Fruit fly (Drosophila melanogaster) whole organism, embryonic: Measurements from ENCODE around the gene Vha100-2.

ENCODE experiments used
- Ada2b ChIP-seq: fragments of 200-800 bp; sonication (Bioruptor generic); IDR thresholded peaks from 2 replicates; pipeline ENCODE4 v1.3.6; 2022; ENCODE audit warnings: missing biosample characterization, missing genetic modification characterization
- Antp ChIP-seq: fragments of 200-800 bp; sonication (Bioruptor generic); optimal IDR thresholded peaks from 3 replicates; lab custom pipeline; 2016; ENCODE audit warnings: missing biosample characterization, missing genetic modification characterization
- Blimp-1 ChIP-seq: fragments of 200-800 bp; sonication (Bioruptor generic); optimal IDR thresholded peaks from 3 replicates; lab custom pipeline; 2018; ENCODE audit warnings: missing biosample characterization, missing genetic modification characterization, mild to moderate bottlenecking, moderate library complexity, missing genetic modification reagents
- CG1024 ChIP-seq: fragments of 200-800 bp; sonication (Bioruptor generic); IDR thresholded peaks from 2 replicates; pipeline ENCODE4 v1.3.6; 2022; ENCODE audit warnings: missing biosample characterization, missing genetic modification characterization
- CG11695 ChIP-seq: fragments of 200-800 bp; sonication (Bioruptor generic); IDR thresholded peaks from 3 replicates; pipeline ENCODE4 v1.3.6; 2022; ENCODE audit warnings: missing biosample characterization, missing genetic modification characterization
- CG12299 ChIP-seq: fragments of 200-800 bp; sonication (Bioruptor generic); optimal IDR thresholded peaks from 2 replicates; lab custom pipeline; 2018; ENCODE audit warnings: missing biosample characterization, mild to moderate bottlenecking, missing genetic modification characterization
- CG12942 ChIP-seq: fragments of 200-800 bp; sonication (Bioruptor generic); optimal IDR thresholded peaks from 3 replicates; lab custom pipeline; 2016; ENCODE audit warnings: missing biosample characterization, missing genetic modification characterization
- CG14710 ChIP-seq: fragments of 200-800 bp; sonication (Bioruptor generic); optimal IDR thresholded peaks from 3 replicates; lab custom pipeline; 2019; ENCODE audit warnings: missing biosample characterization, mild to moderate bottlenecking, missing genetic modification characterization, moderate library complexity
- CG14860 ChIP-seq: fragments of 200-800 bp; sonication (Bioruptor generic); IDR thresholded peaks from 3 replicates; pipeline ENCODE4 v1.3.6; 2022; ENCODE audit warnings: missing biosample characterization, missing genetic modification characterization; ENCODE audit not compliant: partially characterized antibody
- CG15479 ChIP-seq: fragments of 200-800 bp; sonication (Bioruptor generic); optimal IDR thresholded peaks from 3 replicates; lab custom pipeline; 2019; ENCODE audit warnings: missing biosample characterization, mild to moderate bottlenecking, missing genetic modification characterization, moderate library complexity
- CG15514 ChIP-seq: fragments of 200-800 bp; sonication (Bioruptor generic); optimal IDR thresholded peaks from 3 replicates; lab custom pipeline; 2017; ENCODE audit warnings: missing biosample characterization, missing genetic modification characterization, mild to moderate bottlenecking, moderate library complexity, missing genetic modification reagents
- CG16779 ChIP-seq: fragments of 200-800 bp; sonication (Bioruptor generic); IDR thresholded peaks from 2 replicates; pipeline ENCODE4 v1.3.6; 2022; ENCODE audit warnings: missing biosample characterization, missing genetic modification characterization
- CG17385 ChIP-seq: fragments of 200-800 bp; sonication (Bioruptor generic); optimal IDR thresholded peaks from 3 replicates; lab custom pipeline; 2018; ENCODE audit warnings: missing biosample characterization, mild to moderate bottlenecking, missing genetic modification characterization
- CG18011 ChIP-seq: fragments of 200-800 bp; sonication (Bioruptor generic); optimal IDR thresholded peaks from 2 replicates; lab custom pipeline; 2017; ENCODE audit warnings: missing biosample characterization, missing genetic modification characterization, mild to moderate bottlenecking, moderate library complexity, missing genotype
- CG18262 ChIP-seq: fragments of 200-800 bp; optimal IDR thresholded peaks from 3 replicates; lab custom pipeline; 2019; ENCODE audit warnings: missing biosample characterization, mild to moderate bottlenecking, missing genetic modification characterization, moderate library complexity
- CG2120 ChIP-seq: fragments of 200-800 bp; sonication (Bioruptor generic); optimal IDR thresholded peaks from 3 replicates; lab custom pipeline; 2016; ENCODE audit warnings: missing biosample characterization, missing genetic modification characterization
- CG2678 ChIP-seq: fragments of 200-800 bp; sonication (Bioruptor generic); optimal IDR thresholded peaks from 3 replicates; lab custom pipeline; 2019; ENCODE audit warnings: missing biosample characterization, mild to moderate bottlenecking, missing genetic modification characterization, moderate library complexity
- CG32532 ChIP-seq: fragments of 200-800 bp; sonication (Bioruptor generic); IDR thresholded peaks from 2 replicates; pipeline ENCODE4 v1.3.6; 2022; ENCODE audit warnings: missing biosample characterization, missing genetic modification characterization
- CG34224 ChIP-seq: fragments of 200-800 bp; sonication (Bioruptor generic); IDR thresholded peaks from 3 replicates; pipeline ENCODE4 v1.3.6; 2022; ENCODE audit warnings: missing biosample characterization, missing genetic modification characterization; ENCODE audit not compliant: partially characterized antibody
- CG6654 ChIP-seq: fragments of 200-800 bp; sonication (Bioruptor generic); optimal IDR thresholded peaks from 2 replicates; lab custom pipeline; 2017; ENCODE audit warnings: missing biosample characterization, mild to moderate bottlenecking, missing genetic modification characterization
- CG7839 ChIP-seq: fragments of 200-800 bp; sonication (Bioruptor generic); optimal IDR thresholded peaks from 3 replicates; lab custom pipeline; 2018; ENCODE audit warnings: missing biosample characterization, mild to moderate bottlenecking, missing genetic modification characterization, moderate library complexity
- CG7987 ChIP-seq: fragments of 200-800 bp; sonication (Bioruptor generic); optimal IDR thresholded peaks from 2 replicates; lab custom pipeline; 2018; ENCODE audit warnings: missing biosample characterization, mild to moderate bottlenecking, missing genetic modification characterization, moderate library complexity
- CG8359 ChIP-seq: fragments of 200-800 bp; sonication (Bioruptor generic); optimal IDR thresholded peaks from 2 replicates; lab custom pipeline; 2017; ENCODE audit warnings: missing biosample characterization, mild to moderate bottlenecking, missing genetic modification characterization, borderline replicate concordance
- Dfd ChIP-seq, 2 experiments: fragments of >200 bp; optimal IDR thresholded peaks; 2 replicates each; lab custom pipeline; 2017; ENCODE audit warnings: missing biosample characterization in 2 of 2, missing genetic modification characterization in 2 of 2
- Doc3 ChIP-seq: fragments of 200-800 bp; sonication (Bioruptor generic); IDR thresholded peaks from 3 replicates; pipeline ENCODE4 v1.3.6; 2022; ENCODE audit warnings: missing biosample characterization, missing genetic modification characterization; ENCODE audit not compliant: partially characterized antibody
- Dp ChIP-seq: fragments of 200-800 bp; sonication (Bioruptor generic); optimal IDR thresholded peaks from 2 replicates; lab custom pipeline; 2018; ENCODE audit warnings: missing biosample characterization, mild to moderate bottlenecking, missing genetic modification characterization, moderate library complexity
- H15 ChIP-seq: fragments of 200-800 bp; sonication (Bioruptor generic); IDR thresholded peaks from 3 replicates; pipeline ENCODE4 v1.3.6; 2022; ENCODE audit warnings: missing biosample characterization, missing genetic modification characterization
- HHEX ChIP-seq: fragments of 200-800 bp; sonication (Bioruptor generic); optimal IDR thresholded peaks from 3 replicates; lab custom pipeline; 2017; ENCODE audit warnings: missing biosample characterization, mild to moderate bottlenecking, missing genetic modification characterization, missing genetic modification reagents
- Lhr ChIP-seq: fragments of 200-800 bp; sonication (Bioruptor generic); optimal IDR thresholded peaks from 3 replicates; lab custom pipeline; 2017; ENCODE audit warnings: mild to moderate bottlenecking, missing biosample characterization, missing genetic modification reagents, missing genetic modification characterization
- Lpt ChIP-seq: fragments of >200 bp; optimal IDR thresholded peaks from 2 replicates; lab custom pipeline; 2018; ENCODE audit warnings: missing biosample characterization, missing genetic modification characterization
- MBD-R2 ChIP-seq: fragments of 200-800 bp; sonication (Bioruptor generic); IDR thresholded peaks from 2 replicates; pipeline ENCODE4 v1.3.6; 2022; ENCODE audit warnings: missing biosample characterization, missing genetic modification characterization
- Oli ChIP-seq: fragments of 200-800 bp; sonication (Bioruptor generic); optimal IDR thresholded peaks from 2 replicates; lab custom pipeline; 2018; ENCODE audit warnings: missing biosample characterization, mild to moderate bottlenecking, missing genetic modification characterization, moderate library complexity
- Opbp ChIP-seq: fragments of 200-800 bp; sonication (Bioruptor generic); IDR thresholded peaks from 3 replicates; pipeline ENCODE4 v1.3.6; 2022; ENCODE audit warnings: missing biosample characterization, missing genetic modification characterization; ENCODE audit not compliant: partially characterized antibody
- Ssrp ChIP-seq: fragments of 200-800 bp; sonication (Bioruptor generic); optimal IDR thresholded peaks from 2 replicates; lab custom pipeline; 2018; ENCODE audit warnings: missing biosample characterization, mild to moderate bottlenecking, missing genetic modification characterization, moderate library complexity
- Xbp1 ChIP-seq: fragments of 200-800 bp; sonication (Bioruptor generic); optimal IDR thresholded peaks from 3 replicates; lab custom pipeline; 2016; ENCODE audit warnings: missing biosample characterization, mild to moderate bottlenecking, missing genetic modification characterization
- YL-1 ChIP-seq: fragments of 200-800 bp; sonication (Bioruptor generic); optimal IDR thresholded peaks from 3 replicates; lab custom pipeline; 2017; ENCODE audit warnings: missing biosample characterization, mild to moderate bottlenecking, missing genetic modification characterization
- amos ChIP-seq: fragments of 200-800 bp; sonication (Bioruptor generic); IDR thresholded peaks from 2 replicates; pipeline ENCODE4 v1.3.6; 2022; ENCODE audit warnings: missing biosample characterization, missing genetic modification characterization; ENCODE audit not compliant: partially characterized antibody
- chinmo ChIP-seq: fragments of 200-800 bp; sonication (Bioruptor generic); IDR thresholded peaks from 4 replicates; pipeline ENCODE4 v1.3.6; 2022; ENCODE audit warnings: missing biosample characterization, missing genetic modification characterization; ENCODE audit not compliant: partially characterized antibody
- crp ChIP-seq, 2 experiments: fragments of 200-800 bp; sonication (Bioruptor generic); optimal IDR thresholded peaks; 2 replicates in 1 of 2; 3 replicates in 1 of 2; lab custom pipeline; 2017; ENCODE audit warnings: missing biosample characterization in 2 of 2, missing genetic modification characterization in 2 of 2, mild to moderate bottlenecking in 1 of 2, moderate library complexity in 1 of 2
- dmrt11E ChIP-seq: fragments of 200-800 bp; sonication (Bioruptor generic); optimal IDR thresholded peaks from 3 replicates; lab custom pipeline; 2018; ENCODE audit warnings: missing biosample characterization, mild to moderate bottlenecking, missing genetic modification characterization, moderate library complexity
- eve ChIP-seq, 2 experiments: fragments of >200 bp; optimal IDR thresholded peaks; 2 replicates each; lab custom pipeline; 2017; ENCODE audit warnings: missing biosample characterization in 2 of 2, missing genetic modification characterization in 2 of 2
- her ChIP-seq: fragments of 200-800 bp; sonication (Bioruptor generic); optimal IDR thresholded peaks from 2 replicates; lab custom pipeline; 2016; ENCODE audit warnings: missing biosample characterization, missing genetic modification characterization
- sd ChIP-seq: fragments of 200-800 bp; sonication (Bioruptor generic); optimal IDR thresholded peaks from 3 replicates; lab custom pipeline; 2018; ENCODE audit warnings: missing biosample characterization, mild to moderate bottlenecking, missing genetic modification characterization, moderate library complexity
- sens-2 ChIP-seq: fragments of 200-800 bp; sonication (Bioruptor generic); IDR thresholded peaks from 2 replicates; pipeline ENCODE4 v1.3.6; 2022; ENCODE audit warnings: missing biosample characterization, missing genetic modification characterization
- slp2 ChIP-seq: fragments of 200-800 bp; sonication (Bioruptor generic); optimal IDR thresholded peaks from 2 replicates; lab custom pipeline; 2016; ENCODE audit warnings: missing biosample characterization, missing genetic modification characterization
- trem ChIP-seq: fragments of 200-800 bp; optimal IDR thresholded peaks from 3 replicates; lab custom pipeline; 2019; ENCODE audit warnings: missing biosample characterization, mild to moderate bottlenecking, missing genetic modification characterization, moderate library complexity
- tup ChIP-seq: fragments of 200-800 bp; sonication (Bioruptor generic); optimal IDR thresholded peaks from 2 replicates; lab custom pipeline; 2016; ENCODE audit warnings: missing biosample characterization, mild to moderate bottlenecking, missing genetic modification characterization, moderate library complexity
- vnd ChIP-seq: fragments of 200-800 bp; sonication (Bioruptor generic); IDR thresholded peaks from 3 replicates; pipeline ENCODE4 v1.3.6; 2022; ENCODE audit warnings: missing biosample characterization, missing genetic modification characterization; ENCODE audit not compliant: partially characterized antibody
- zfh2 ChIP-seq: fragments of 200-800 bp; sonication (Bioruptor generic); optimal IDR thresholded peaks from 2 replicates; lab custom pipeline; 2016; ENCODE audit warnings: missing biosample characterization, missing genetic modification characterization

The Vha100-2 gene

dm6 chr3R:18404713-18405112 lies 5.7 kb upstream of the Vha100-2 start, which contains the start of gene CG7685 (continued):
- TF ChIP-seq Doc3 (GFP tag; lab: Robert Waterston, UW) (no peak; the same call in 2 of the 3 replicates), CG2678 (peak; percentile 68), tup (peak; percentile 50), CG18011 (GFP tag; lab: Kevin White, UChicago) (peak; percentile 57), her (GFP tag; lab: Kevin White, UChicago) (peak; percentile 63), slp2 (peak; percentile 14), Ssrp (tag; lab: Kevin White, UChicago) (peak; percentile 33), Lpt (no peak), CG32532 (GFP tag; lab: Robert Waterston, UW) (peak; percentile 70), sens-2 (GFP tag; lab: Robert Waterston, UW) (no peak), CG6654 (GFP tag; lab: Kevin White, UChicago) (no peak), Blimp-1 (GFP tag; lab: Kevin White, UChicago) (peak; percentile 38), MBD-R2 (GFP tag; lab: Robert Waterston, UW) (peak; percentile 92), Antp (peak; percentile 49), Ada2b (no peak; the same call in 1 of the 2 replicates), Xbp1 (peak; percentile 70), CG7839 (peak; percentile 62), crp (GFP tag; optimal IDR thresholded peaks at IDR 0.05; lab: Kevin White, UChicago) (peak in 1 of 2 experiments; percentile 60), H15 (GFP tag; lab: Robert Waterston, UW) (no peak; the same call in 2 of the 3 replicates), zfh2 (GFP tag; lab: Kevin White, UChicago) (peak; percentile 68), Dp (peak; percentile 71), HHEX (GFP tag; lab: Kevin White, UChicago) (peak; percentile 40), eve (GFP tag; optimal IDR thresholded peaks at IDR 0.05; lab: Kevin White, UChicago) (no peak), Opbp (GFP tag; lab: Robert Waterston, UW) (0 out of 3 replicates have a peak, but pooled peaks have one; percentile 6), CG34224 (GFP tag; lab: Robert Waterston, UW) (peak; percentile 24; the same call in 1 of the 3 replicates), CG11695 (0 out of 3 replicates have a peak, but pooled peaks have one; percentile 8), Oli (tag; lab: Kevin White, UChicago) (peak; percentile 40), CG17385 (GFP tag; lab: Kevin White, UChicago) (peak; percentile 70), CG16779 (GFP tag; lab: Robert Waterston, UW) (no peak), CG12942 (peak; percentile 43), YL-1 (peak; percentile 84), CG12299 (tag; lab: Kevin White, UChicago) (peak; percentile 57), Dfd (GFP tag; optimal IDR thresholded peaks at IDR 0.05; lab: Kevin White, UChicago) (no peak), CG15514 (GFP tag; lab: Kevin White, UChicago) (peak; percentile 81), dmrt11E (tag; lab: Kevin White, UChicago) (peak; percentile 30), CG14710 (peak; percentile 62), CG2120 (GFP tag; lab: Kevin White, UChicago) (peak; percentile 85), trem (tag; lab: Kevin White, UChicago) (peak; percentile 63), CG8359 (GFP tag; lab: Kevin White, UChicago) (no peak), amos (GFP tag; lab: Robert Waterston, UW) (no peak), CG14860 (GFP tag; lab: Robert Waterston, UW) (no peak), CG7987 (GFP tag; lab: Kevin White, UChicago) (peak; percentile 77), CG15479 (no peak), CG1024 (GFP tag; lab: Robert Waterston, UW) (no peak), chinmo (GFP tag; lab: Robert Waterston, UW) (no peak), Lhr (GFP tag; lab: Kevin White, UChicago) (peak; percentile 19), vnd (no peak), CG18262 (peak; percentile 48), sd (tag; lab: Kevin White, UChicago) (peak; percentile 49)
